Worm (Caenorhabditis elegans) whole organism, late embryonic: Measurements from ENCODE around the gene W05B10.3.

Experiments used
- dve-1 ChIP-seq: sonication (generic microtip); optimal IDR thresholded peaks from 2 replicates; lab custom pipeline; 2017; ENCODE audit warnings: antibody characterized with exemption, mild to moderate bottlenecking, missing genetic modification characterization, missing compliant biosample characterization
- pha-4 ChIP-seq: fragments of 150-350 bp; optimal IDR thresholded peaks from 2 replicates; lab custom pipeline; 2018; ENCODE audit warnings: missing biosample characterization, missing genetic modification reagents, missing genetic modification characterization
- pqm-1 ChIP-seq: sonication (generic microtip); optimal IDR thresholded peaks from 2 replicates; lab custom pipeline; 2016; ENCODE audit warnings: missing genetic modification characterization, missing compliant biosample characterization

DNA sequence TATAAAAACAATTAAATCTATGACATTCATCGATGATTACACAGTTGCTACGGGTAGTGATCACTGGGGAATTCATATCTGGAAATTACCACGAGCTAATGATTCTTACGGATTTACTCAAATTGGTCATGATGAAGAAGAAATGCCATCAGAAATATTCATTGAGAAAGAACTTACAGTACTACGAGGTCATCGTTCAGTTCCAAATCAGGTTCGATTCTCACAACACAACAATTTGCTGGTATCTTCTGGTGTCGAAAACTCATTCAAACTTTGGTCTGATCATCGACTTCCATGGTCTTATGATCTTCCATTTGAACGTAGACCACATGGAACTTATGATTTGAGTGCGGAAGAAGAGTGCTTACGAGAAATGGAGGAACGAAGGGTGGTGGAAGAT lies 45.0 kb upstream of the W05B10.3 start:
- TF ChIP-seq pha-4 (tag; lab: Kevin White, UChicago) (no peak), pqm-1 (no peak), dve-1 (tag; lab: Kevin White, UChicago) (no peak)
